Worm (Caenorhabditis elegans) whole organism, young adult: Measurements from ENCODE around the gene T14A8.2.

ENCODE experiments used
- K11D2.4 ChIP-seq: fragments of 200-800 bp; sonication (Bioruptor generic); IDR thresholded peaks from 2 replicates; pipeline ENCODE4 v1.3.6; 2022; ENCODE audit warnings: missing genetic modification reagents, missing genetic modification characterization, missing compliant biosample characterization
- K12H6.12 ChIP-seq: fragments of 200-800 bp; sonication (Bioruptor generic); optimal IDR thresholded peaks from 2 replicates; lab custom pipeline; 2018; ENCODE audit warnings: mild to moderate bottlenecking, missing genetic modification characterization, missing compliant biosample characterization
- T26A5.8 ChIP-seq: sonication (generic microtip); optimal IDR thresholded peaks from 2 replicates; lab custom pipeline; 2016; ENCODE audit warnings: missing genetic modification characterization, missing compliant biosample characterization
- ama-1 ChIP-seq, 3 experiments: fragments of 150-350 bp in 1 of 3; sonication (generic microtip) in 2 of 3; optimal IDR thresholded peaks; 2 replicates each; lab custom pipeline; 2014 to 2018; ENCODE audit warnings: missing biosample characterization in 2 of 3, missing genetic modification characterization in 2 of 3, missing genetic modification reagents in 2 of 3
- athp-1 ChIP-seq: sonication (generic microtip); optimal IDR thresholded peaks from 2 replicates; lab custom pipeline; 2017; ENCODE audit warnings: mild to moderate bottlenecking, missing genetic modification characterization, missing compliant biosample characterization
- dpl-1 ChIP-seq: fragments of 150-350 bp; optimal IDR thresholded peaks from 2 replicates; lab custom pipeline; 2014; ENCODE audit warnings: missing biosample characterization, missing genetic modification reagents, missing genetic modification characterization
- madf-8 ChIP-seq: fragments of 200-800 bp; sonication (Bioruptor generic); conservative IDR thresholded peaks from 2 replicates; pipeline ENCODE4 v1.3.6; 2022; ENCODE audit warnings: missing genetic modification reagents, missing genetic modification characterization, missing compliant biosample characterization
- rpc-1 ChIP-seq, 2 experiments: fragments of 150-350 bp in 1 of 2; sonication (generic microtip) in 1 of 2; optimal IDR thresholded peaks; 2 replicates each; lab custom pipeline; 2014 to 2018; ENCODE audit warnings: missing biosample characterization in 1 of 2, missing genetic modification characterization in 1 of 2, missing genetic modification reagents in 1 of 2, missing genotype in 1 of 2
- sdz-38 ChIP-seq: sonication (generic microtip); optimal IDR thresholded peaks from 2 replicates; lab custom pipeline; 2016; ENCODE audit warnings: missing genotype, missing genetic modification characterization, missing compliant biosample characterization
- sea-2 ChIP-seq: fragments of 200-800 bp; sonication (Bioruptor generic); IDR thresholded peaks from 2 replicates; pipeline ENCODE4 v1.3.6; 2022; ENCODE audit warnings: missing genetic modification characterization, missing compliant biosample characterization
- unc-62 ChIP-seq: fragments of 150-350 bp; optimal IDR thresholded peaks from 2 replicates; lab custom pipeline; 2014; ENCODE audit warnings: missing biosample characterization, missing genetic modification reagents, missing genetic modification characterization
- ztf-6 ChIP-seq: fragments of 200-800 bp; sonication (Bioruptor generic); IDR thresholded peaks from 2 replicates; pipeline ENCODE4 v1.3.6; 2022; ENCODE audit warnings: missing genetic modification reagents, missing genetic modification characterization, missing compliant biosample characterization

- TF ChIP-seq T26A5.8 (tag; lab: Kevin White, UChicago) (no peak), unc-62 (GFP tag; lab: Kevin White, UChicago) (no peak), sea-2 (GFP tag; lab: Robert Waterston, UW) (no peak), rpc-1 (optimal IDR thresholded peaks at IDR 0.05; lab: Kevin White, UChicago) (no peak), rpc-1 (tag; optimal IDR thresholded peaks at IDR 0.05; lab: Kevin White, UChicago) (no peak), K12H6.12 (tag; lab: Kevin White, UChicago) (no peak), ama-1 (optimal IDR thresholded peaks at IDR 0.05; lab: Kevin White, UChicago) (no peak), ama-1 (GFP tag; optimal IDR thresholded peaks at IDR 0.05; lab: Kevin White, UChicago) (no peak), madf-8 (GFP tag; lab: Robert Waterston, UW) (no peak), dpl-1 (GFP tag; lab: Kevin White, UChicago) (no peak), sdz-38 (tag; lab: Kevin White, UChicago) (no peak), athp-1 (tag; lab: Kevin White, UChicago) (no peak), ztf-6 (no peak), K11D2.4 (no peak)
These were observed 36.8 kb downstream of the T14A8.2 start, which contains the start of gene tag-322 for ce11 chrIV:7785506-7786065.
